Fruit fly (Drosophila melanogaster) whole organism, pupa: Measurements from ENCODE around the gene CG14244.

Experiments used
- CG10348 ChIP-seq: fragments of 200-800 bp; sonication (Bioruptor generic); IDR thresholded peaks from 2 replicates; pipeline ENCODE4 v1.3.6; 2022; ENCODE audit warnings: missing biosample characterization, missing genetic modification characterization
- CG12605 ChIP-seq: fragments of 200-800 bp; sonication (Bioruptor generic); IDR thresholded peaks from 2 replicates; pipeline ENCODE4 v1.3.6; 2022; ENCODE audit warnings: missing biosample characterization, missing genetic modification characterization
- CG13204 ChIP-seq: fragments of 200-800 bp; sonication (Bioruptor generic); optimal IDR thresholded peaks from 2 replicates; lab custom pipeline; 2018; ENCODE audit warnings: missing biosample characterization, mild to moderate bottlenecking, missing genetic modification characterization, moderate library complexity
- CG15710 ChIP-seq: fragments of 200-800 bp; sonication (Bioruptor generic); optimal IDR thresholded peaks from 2 replicates; lab custom pipeline; 2018; ENCODE audit warnings: missing biosample characterization, mild to moderate bottlenecking, missing genetic modification characterization, moderate library complexity
- CG34367 ChIP-seq: fragments of 200-800 bp; sonication (Bioruptor generic); optimal IDR thresholded peaks from 2 replicates; lab custom pipeline; 2018; ENCODE audit warnings: missing biosample characterization, mild to moderate bottlenecking, missing genetic modification characterization
- CG9948 ChIP-seq: fragments of 200-800 bp; sonication (Bioruptor generic); optimal IDR thresholded peaks from 2 replicates; lab custom pipeline; 2018; ENCODE audit warnings: missing biosample characterization, mild to moderate bottlenecking, missing genetic modification characterization, moderate library complexity
- EcR ChIP-seq: fragments of 200-800 bp; sonication (Bioruptor generic); optimal IDR thresholded peaks from 3 replicates; lab custom pipeline; 2019; ENCODE audit warnings: missing biosample characterization, missing genetic modification characterization, mild to moderate bottlenecking, moderate library complexity, missing genetic modification reagents
- Pif1A ChIP-seq: fragments of 200-800 bp; sonication (Bioruptor generic); optimal IDR thresholded peaks from 3 replicates; lab custom pipeline; 2016; ENCODE audit warnings: missing biosample characterization, missing genetic modification characterization
- Pif1B ChIP-seq: fragments of 200-800 bp; sonication (Bioruptor generic); optimal IDR thresholded peaks from 3 replicates; lab custom pipeline; 2016; ENCODE audit warnings: missing biosample characterization, missing genetic modification characterization
- Snoo ChIP-seq: fragments of 200-800 bp; sonication (Bioruptor generic); optimal IDR thresholded peaks from 3 replicates; lab custom pipeline; 2017; ENCODE audit warnings: missing biosample characterization, mild to moderate bottlenecking, missing genetic modification characterization, inconsistent platforms

DNA sequence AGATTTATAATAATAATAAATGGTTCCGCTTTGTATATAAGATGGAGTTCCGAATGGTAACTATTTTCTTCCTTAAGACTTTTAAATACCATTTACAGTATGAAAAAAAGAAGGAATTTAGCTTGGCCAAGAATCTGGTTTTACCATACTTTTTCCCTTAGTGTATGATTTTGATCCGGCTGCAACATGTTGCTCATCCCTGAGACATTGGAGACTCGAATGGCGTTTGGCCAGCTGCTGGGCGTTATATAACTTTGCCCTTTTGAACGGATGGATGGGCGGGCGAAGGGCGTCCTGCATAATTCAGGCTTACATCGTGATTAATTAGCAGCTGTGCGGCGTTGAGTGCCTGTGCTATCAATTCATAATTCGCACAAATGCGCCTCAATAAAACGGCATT, 21.6 kb upstream of the CG14244 start:
- TF ChIP-seq CG15710 (tag; lab: Kevin White, UChicago) (no peak), CG10348 (GFP tag; lab: Robert Waterston, UW) (no peak), CG9948 (no peak), CG34367 (tag; lab: Kevin White, UChicago) (no peak), Pif1A (no peak), CG12605 (GFP tag; lab: Robert Waterston, UW) (no peak), Snoo (no peak), EcR (GFP tag; lab: Kevin White, UChicago) (no peak), CG13204 (GFP tag; lab: Kevin White, UChicago) (no peak), Pif1B (GFP tag; lab: Kevin White, UChicago) (no peak)
